Fruit fly (Drosophila melanogaster) S2 (cell line): ENCODE results near the gene CG10375.

Experiments
- CG8478 ChIP-seq: fragments of >200 bp; optimal IDR thresholded peaks from 2 replicates; lab custom pipeline; 2018
- CTCF ChIP-seq, 2 experiments: fragments of >200 bp; optimal IDR thresholded peaks; 2 replicates each; lab custom pipeline; 2018

The CG10375 gene

DNA sequence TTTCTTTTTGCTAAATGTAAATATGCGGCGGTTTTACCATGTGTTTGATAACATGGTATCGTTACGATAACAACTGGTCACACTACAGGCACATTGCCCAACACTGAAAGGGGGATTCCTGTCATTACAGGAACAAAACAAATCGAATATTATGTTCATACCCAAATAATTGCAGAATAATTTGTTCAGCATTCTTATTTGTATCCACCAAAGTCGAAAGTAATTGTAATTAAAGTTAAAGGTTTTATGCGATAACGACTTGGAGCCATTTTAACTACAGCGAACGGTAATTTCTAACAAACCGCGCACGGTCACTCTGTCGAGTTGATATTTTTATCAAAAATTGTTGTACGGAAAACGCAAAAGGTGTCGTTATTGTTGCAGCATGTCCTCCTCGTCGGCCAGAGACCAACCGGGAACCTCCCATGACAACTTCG lies at the start of gene CG10375, which contains the start of gene CG10214:
Gene CG10375 (plus strand): TSS at position 296 of the 437 bp plus-strand sequence.
Gene CG10214 (minus strand): TSS at position 72 of the 437 bp plus-strand sequence.
- TF ChIP-seq CG8478 (lab: Kevin White, UChicago), result no peak
- TF ChIP-seq CTCF (optimal IDR thresholded peaks at IDR 0.05; lab: Kevin White, UChicago), result no peak

DNA sequence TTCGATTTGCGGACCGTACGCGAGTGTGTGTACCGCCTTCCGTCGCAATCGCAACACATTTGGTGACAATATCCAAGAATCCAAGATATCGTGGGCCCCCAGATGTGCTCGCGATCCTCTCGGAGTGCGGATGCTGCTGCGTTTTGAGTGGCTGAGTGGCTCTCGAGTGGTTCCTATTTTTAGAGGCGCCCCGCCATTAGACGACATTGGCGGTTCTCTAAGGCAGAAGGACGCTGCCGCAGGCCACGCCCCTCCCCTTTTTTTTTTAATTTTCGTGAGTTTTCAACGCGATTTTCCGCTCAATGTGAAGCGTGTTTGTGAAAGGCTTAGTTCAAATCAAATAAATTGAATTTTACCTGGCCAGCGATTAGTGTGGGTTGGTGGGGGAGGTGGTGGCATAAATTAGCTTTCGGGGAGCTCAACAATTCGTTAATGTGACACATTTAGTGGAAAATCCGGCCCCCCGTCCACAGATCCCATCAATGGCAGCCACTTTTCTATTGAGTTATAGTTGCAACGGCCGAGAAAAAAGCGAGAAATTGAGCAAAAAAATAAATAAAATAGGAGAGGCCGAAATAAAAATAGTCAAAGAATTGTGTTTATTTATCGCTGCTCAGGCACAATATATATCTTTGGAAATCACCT lies 49.1 kb upstream of the CG10375 start, which contains the start of gene nau:
Gene nau (minus strand): TSS at position 61 of the 645 bp plus-strand sequence.
- TF ChIP-seq CG8478 (lab: Kevin White, UChicago) (no peak), CTCF (optimal IDR thresholded peaks at IDR 0.05; lab: Kevin White, UChicago) (no peak)

DNA sequence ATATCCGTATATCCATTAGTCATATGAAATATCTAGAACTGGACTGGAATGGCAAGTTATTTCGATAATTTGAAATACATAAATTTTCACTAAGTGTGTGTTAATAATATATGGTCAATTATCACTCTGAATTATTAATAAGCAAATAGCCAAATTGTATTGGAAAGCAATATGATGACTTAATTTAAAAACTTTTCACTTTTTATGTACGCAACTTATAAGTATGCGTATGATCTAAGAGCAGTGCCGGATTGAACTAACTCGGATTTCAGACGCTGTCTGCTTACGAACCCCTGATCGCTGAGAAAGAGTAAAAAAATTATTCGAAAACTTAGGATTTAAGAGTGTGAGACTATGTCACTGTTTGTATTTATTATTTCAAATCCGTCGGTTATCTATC lies 46.0 kb upstream of the CG10375 start, which contains the start of gene CG10232:
Gene CG10232 (minus strand): TSS at position 101 of the 400 bp plus-strand sequence.
- TF ChIP-seq CTCF (optimal IDR thresholded peaks at IDR 0.05; lab: Kevin White, UChicago) (no peak), CG8478 (lab: Kevin White, UChicago) (no peak)

DNA sequence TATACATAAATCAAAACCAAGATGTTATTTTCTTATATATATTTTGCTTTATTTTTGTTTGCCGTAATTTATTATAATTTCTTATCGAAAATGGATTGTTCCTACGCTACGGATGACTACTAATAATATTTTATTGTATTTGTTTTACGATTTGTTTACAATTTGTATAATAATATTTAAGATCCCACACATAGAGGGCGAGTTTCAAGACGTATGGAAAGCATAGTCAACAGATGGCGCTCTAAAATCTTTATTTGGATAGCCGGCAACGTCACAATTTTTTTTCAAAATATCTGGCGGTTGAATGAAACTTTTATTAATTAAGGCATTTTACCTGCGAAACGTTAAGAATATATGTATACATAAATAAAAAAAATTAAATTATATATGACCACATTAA lies 45.6 kb upstream of the CG10375 start:
- no peak for TF ChIP-seq CG8478 (lab: Kevin White, UChicago)
- TF ChIP-seq CTCF (optimal IDR thresholded peaks at IDR 0.05; lab: Kevin White, UChicago), result peak; percentile 54 to 90

DNA sequence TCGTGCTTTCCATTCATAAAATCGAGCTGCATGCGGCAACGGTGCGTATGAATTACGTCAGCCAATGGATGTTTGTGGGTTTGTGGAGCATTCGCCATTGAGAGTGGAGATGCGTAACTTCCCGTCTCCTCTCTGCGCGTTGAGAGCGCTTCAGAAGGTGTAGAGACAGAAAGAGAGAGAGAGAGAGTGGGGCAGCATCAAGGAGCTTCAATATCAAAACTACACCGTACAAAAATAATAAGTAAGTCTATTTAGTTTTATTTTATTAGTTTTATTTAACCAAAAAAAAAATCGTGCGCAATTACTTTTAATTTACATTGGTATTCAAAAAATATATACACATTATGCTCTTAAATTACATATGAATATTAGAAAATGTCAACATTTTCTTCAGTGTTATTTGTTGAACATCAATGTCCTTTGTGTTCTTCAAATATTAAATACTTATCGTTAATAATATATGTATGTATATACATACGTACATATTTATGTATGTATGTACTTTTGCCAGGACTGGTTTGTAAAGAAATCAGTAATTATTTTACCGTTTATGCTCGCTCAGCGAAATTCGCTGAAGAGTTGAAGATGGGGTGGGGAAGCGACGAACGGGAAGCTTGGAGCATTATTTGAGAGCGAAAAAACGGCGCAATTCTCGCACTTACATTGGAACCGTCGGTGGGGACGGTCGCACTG lies 44.7 kb upstream of the CG10375 start, which contains the start of gene CG10365:
Gene CG10365 (plus strand): TSS at position 652 of the 693 bp plus-strand sequence.
- TF ChIP-seq CTCF (optimal IDR thresholded peaks at IDR 0.05; lab: Kevin White, UChicago) (no peak), CG8478 (lab: Kevin White, UChicago) (no peak)

DNA sequence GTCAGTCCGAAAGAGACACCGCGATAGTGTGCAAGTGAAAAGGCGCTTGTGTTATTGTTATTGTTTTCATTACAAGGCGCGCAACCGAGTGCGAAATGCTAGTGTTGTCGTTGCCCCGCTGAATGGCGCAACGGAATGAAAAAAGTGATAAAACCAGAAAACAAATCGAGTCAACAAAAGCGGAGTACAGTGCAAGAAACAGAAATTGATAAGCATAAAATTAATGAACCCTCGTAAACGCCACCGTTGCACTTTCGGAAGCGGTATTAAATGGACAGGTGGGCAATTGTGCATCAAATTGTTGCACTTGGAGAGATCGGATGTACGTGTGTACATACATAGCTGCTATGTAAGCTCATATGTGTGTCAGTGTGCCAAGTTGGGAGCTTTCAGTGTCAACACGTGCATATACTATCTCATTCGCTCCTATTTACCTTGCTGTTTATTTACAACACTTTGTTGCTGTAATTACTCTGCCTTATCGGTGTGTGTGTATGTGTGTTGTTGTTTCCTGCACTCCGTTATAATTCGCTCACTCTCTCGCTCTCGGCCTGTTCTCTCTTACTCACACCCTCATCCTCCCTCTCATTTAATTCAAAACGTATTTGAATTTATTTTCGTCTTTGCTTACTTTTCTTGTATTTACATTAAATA lies 44.0 kb upstream of the CG10375 start:
- TF ChIP-seq CG8478 (lab: Kevin White, UChicago) (no peak), CTCF (optimal IDR thresholded peaks at IDR 0.05; lab: Kevin White, UChicago) (no peak)

DNA sequence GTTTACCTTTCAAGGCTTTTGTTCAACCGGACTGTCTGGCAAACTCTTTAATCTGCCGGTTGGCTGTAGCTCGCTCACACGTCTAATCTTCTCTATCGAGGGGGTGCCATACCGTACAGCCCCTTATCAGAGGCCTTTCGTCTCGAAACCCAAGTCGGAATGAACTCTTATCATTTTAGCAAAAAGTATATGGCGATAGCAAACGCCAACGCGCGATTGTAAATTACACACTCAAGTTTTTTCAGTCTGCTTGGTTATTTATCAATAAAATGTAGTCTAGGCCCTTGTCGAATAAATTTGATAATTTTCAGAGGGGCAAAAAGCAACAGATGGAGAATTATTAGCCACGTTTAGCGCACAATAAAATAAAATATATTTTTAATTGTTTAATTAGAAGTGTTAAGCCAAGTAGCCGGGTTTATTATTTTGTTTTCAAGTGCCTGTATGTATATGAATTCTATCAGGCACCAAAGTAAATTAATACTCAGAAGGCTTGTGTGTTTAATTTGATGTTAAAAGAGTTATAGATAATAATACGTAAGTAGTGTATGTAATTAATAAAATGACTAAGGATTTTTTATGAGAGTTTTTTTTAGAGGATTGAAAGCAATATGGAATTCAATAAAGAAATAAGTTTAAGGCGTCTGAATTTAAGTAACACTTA lies 42.5 kb upstream of the CG10375 start:
- no peak for TF ChIP-seq CTCF (optimal IDR thresholded peaks at IDR 0.05; lab: Kevin White, UChicago)
- TF ChIP-seq CG8478 (lab: Kevin White, UChicago), result no peak

DNA sequence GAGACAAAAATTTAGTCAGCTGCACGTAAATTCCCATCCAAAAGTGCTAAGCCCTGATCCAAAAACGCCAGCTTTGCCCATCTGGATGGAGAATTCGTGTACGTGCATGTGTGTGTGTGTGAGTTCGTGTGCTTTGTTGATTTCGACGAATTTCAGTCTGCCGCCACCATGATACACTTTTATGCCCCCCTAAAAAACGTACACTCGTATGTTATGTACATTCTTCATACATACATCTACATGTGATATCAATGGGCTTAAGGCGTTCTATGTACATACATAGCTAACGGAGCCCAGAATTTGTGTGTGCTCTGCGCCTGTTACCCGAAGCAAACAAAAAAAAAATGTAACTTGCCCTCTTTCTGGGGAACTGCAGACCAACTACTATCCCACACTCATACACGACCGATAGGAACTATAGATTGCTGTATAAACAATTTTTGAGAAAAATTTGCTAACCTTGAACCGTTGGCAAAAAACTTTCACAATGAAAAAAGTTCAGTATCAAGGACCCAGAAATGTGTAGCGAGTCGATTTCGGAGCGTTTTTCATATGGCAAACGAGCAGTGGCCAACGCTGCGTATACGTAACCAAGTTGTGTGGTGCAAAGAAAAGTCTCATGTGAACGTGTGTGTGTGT lies 41.7 kb upstream of the CG10375 start:
- TF ChIP-seq CTCF (optimal IDR thresholded peaks at IDR 0.05; lab: Kevin White, UChicago) (no peak), CG8478 (lab: Kevin White, UChicago) (no peak)

DNA sequence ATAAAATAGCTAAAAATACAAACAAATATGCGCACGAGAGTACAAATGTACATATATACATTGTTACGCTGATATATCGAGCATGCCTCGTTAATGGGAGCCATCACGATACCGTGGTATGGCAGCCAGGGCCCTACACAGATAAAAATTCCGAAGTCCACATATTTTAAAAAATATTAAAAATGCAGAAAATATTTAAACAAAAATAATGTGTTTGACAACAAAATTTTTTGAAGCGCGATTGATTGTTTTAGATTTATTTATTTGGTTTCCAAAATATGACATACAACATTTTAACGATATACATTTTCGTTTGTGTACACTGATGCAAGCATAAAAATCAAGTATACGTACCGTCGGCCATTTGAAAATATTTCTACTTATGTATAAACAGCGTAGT lies 40.8 kb upstream of the CG10375 start:
- no peak for TF ChIP-seq CG8478 (lab: Kevin White, UChicago)
- no peak for TF ChIP-seq CTCF (optimal IDR thresholded peaks at IDR 0.05; lab: Kevin White, UChicago)

DNA sequence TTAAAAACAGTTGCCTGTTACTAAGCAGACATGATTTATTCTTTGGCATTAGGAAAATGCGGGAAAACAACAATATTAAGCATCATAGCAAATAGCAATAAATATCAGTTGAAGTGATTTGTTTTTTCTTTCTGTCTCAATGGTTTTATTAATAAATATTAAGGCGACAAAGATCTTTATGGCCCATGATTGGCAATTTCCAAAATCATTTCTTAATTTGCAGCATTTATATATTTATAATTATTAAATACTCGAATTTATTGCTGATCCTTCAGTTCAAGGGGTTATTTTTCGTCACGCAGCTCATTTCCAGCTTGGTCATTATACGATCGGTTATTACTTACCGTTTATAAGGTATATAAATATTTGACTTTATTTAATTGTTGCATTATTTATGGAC lies 39.9 kb upstream of the CG10375 start:
- TF ChIP-seq CTCF (optimal IDR thresholded peaks at IDR 0.05; lab: Kevin White, UChicago), result no peak
- TF ChIP-seq CG8478 (lab: Kevin White, UChicago), result no peak

DNA sequence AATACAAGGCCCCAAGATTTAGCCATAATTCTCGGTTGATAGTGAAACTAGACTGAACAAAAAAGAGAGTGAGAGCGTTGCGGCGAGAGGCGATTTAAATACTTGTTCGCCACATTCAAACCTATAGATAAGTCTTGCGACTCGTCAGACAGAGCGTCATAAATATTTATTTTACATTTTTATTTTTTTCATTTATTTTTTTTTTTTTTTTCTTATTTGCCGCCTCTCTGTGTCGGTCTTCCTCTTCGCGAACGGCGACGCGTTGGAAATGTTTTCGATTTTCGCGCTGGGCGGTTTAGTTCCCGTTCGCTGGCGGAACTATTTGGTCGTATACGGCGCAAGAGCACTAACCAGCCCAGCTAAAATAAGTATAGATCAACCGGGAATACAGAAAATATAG lies 39.4 kb upstream of the CG10375 start:
- TF ChIP-seq CTCF (optimal IDR thresholded peaks at IDR 0.05; lab: Kevin White, UChicago), result no peak
- no peak for TF ChIP-seq CG8478 (lab: Kevin White, UChicago)

DNA sequence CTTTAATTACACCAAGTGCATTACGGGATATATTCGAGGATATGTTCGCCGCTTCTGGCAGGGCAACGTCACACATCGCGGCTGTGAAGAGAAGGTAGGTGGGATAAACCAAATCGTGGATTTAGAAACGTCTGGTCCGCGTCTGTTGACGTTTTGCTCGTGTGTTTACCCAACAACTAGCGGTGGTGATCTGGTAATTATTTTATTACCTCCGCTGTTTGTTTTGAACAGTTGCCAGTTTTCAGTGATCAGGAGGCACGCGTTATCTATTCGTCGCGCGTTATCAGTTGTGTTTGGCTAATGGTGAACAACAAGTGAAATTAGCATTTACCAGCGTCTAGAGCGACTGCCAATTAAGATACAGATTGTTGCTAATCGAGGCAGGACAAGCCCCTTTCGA lies 38.4 kb upstream of the CG10375 start:
- TF ChIP-seq CG8478 (lab: Kevin White, UChicago), result no peak
- no peak for TF ChIP-seq CTCF (optimal IDR thresholded peaks at IDR 0.05; lab: Kevin White, UChicago)

DNA sequence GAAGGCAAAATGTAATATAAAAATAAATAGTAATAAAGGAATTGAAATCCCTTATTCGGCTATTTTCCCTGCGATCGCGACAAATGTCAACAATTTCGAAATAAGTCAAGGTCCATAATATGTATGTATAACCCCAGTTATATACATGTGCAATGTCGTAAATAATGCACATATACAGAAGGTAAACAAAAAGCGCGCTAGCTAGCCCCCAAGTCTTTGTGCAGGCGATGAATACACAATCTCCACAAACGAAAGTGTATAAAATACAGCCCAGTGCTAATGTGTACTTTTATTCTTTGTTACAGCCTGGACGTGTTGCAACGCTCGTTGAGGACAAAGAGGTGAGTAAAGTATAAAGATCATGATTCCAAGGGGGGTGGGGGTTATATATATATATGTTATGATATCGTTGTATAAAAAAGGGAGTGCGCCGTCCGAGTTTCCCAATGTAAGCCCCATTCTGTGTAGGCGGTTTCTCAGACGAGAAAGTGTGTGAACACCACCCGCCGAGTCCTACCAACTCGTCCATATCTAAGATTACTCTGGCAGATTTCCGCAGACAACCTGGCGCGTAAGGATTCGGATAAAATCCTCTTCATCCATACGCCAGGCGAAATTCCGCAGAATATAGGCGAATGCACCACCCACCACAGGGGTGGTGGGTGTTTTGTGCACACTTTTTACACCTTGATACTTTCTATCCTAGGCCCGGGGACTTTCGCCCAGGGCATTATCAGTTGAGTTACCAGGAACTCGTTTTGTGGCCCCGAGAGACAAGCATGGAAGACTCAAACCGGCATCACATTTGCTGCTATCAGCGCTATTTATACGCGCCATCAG lies 37.7 kb upstream of the CG10375 start:
- TF ChIP-seq CTCF (optimal IDR thresholded peaks at IDR 0.05; lab: Kevin White, UChicago) (no peak), CG8478 (lab: Kevin White, UChicago) (no peak)
